Fruit fly (Drosophila melanogaster) whole organism, embryonic: ENCODE results near the gene Mdh2.

Experiments
- Bdp1 ChIP-seq: fragments of 200-800 bp; sonication (Bioruptor generic); optimal IDR thresholded peaks from 3 replicates; lab custom pipeline; 2016; ENCODE audit warnings: missing biosample characterization, missing genetic modification characterization
- CG10366 ChIP-seq: fragments of 200-800 bp; sonication (Bioruptor generic); IDR thresholded peaks from 2 replicates; pipeline ENCODE4 v1.3.6; 2022; ENCODE audit warnings: missing biosample characterization, missing genetic modification characterization
- CG10979 ChIP-seq: fragments of 200-800 bp; sonication (Bioruptor generic); optimal IDR thresholded peaks from 2 replicates; lab custom pipeline; 2018; ENCODE audit warnings: missing biosample characterization, mild to moderate bottlenecking, missing genetic modification characterization, moderate library complexity
- CG11695 ChIP-seq: fragments of 200-800 bp; sonication (Bioruptor generic); IDR thresholded peaks from 3 replicates; pipeline ENCODE4 v1.3.6; 2022; ENCODE audit warnings: missing biosample characterization, missing genetic modification characterization
- CG12299 ChIP-seq: fragments of 200-800 bp; sonication (Bioruptor generic); optimal IDR thresholded peaks from 2 replicates; lab custom pipeline; 2018; ENCODE audit warnings: missing biosample characterization, mild to moderate bottlenecking, missing genetic modification characterization
- CG12769 ChIP-seq: fragments of 200-800 bp; sonication (Bioruptor generic); optimal IDR thresholded peaks from 2 replicates; lab custom pipeline; 2019; ENCODE audit warnings: missing biosample characterization, mild to moderate bottlenecking, missing genetic modification characterization, moderate library complexity
- CG13287 ChIP-seq: fragments of 200-800 bp; sonication (Bioruptor generic); IDR thresholded peaks from 2 replicates; pipeline ENCODE4 v1.3.6; 2022; ENCODE audit warnings: missing biosample characterization, missing genetic modification characterization; ENCODE audit not compliant: partially characterized antibody
- CG14014 ChIP-seq: fragments of 200-800 bp; sonication (Bioruptor generic); IDR thresholded peaks from 2 replicates; pipeline ENCODE4 v1.3.6; 2022; ENCODE audit warnings: missing biosample characterization, missing genetic modification characterization
- CG14441 ChIP-seq: fragments of 200-800 bp; sonication (Bioruptor generic); IDR thresholded peaks from 2 replicates; pipeline ENCODE4 v1.3.6; 2022; ENCODE audit warnings: missing biosample characterization, missing genetic modification characterization
- CG1602 ChIP-seq: fragments of 200-800 bp; sonication (Bioruptor generic); optimal IDR thresholded peaks from 3 replicates; lab custom pipeline; 2016; ENCODE audit warnings: missing biosample characterization, missing genetic modification characterization
- CG17328 ChIP-seq: fragments of 200-800 bp; sonication (Bioruptor generic); IDR thresholded peaks from 2 replicates; pipeline ENCODE4 v1.3.6; 2022; ENCODE audit warnings: missing biosample characterization, missing genetic modification characterization
- CG2712 ChIP-seq: fragments of 200-800 bp; optimal IDR thresholded peaks from 3 replicates; lab custom pipeline; 2019; ENCODE audit warnings: missing biosample characterization, mild to moderate bottlenecking, missing genetic modification characterization, moderate library complexity
- CG7271 ChIP-seq: fragments of 200-800 bp; sonication (Bioruptor generic); optimal IDR thresholded peaks from 2 replicates; lab custom pipeline; 2018; ENCODE audit warnings: missing biosample characterization, mild to moderate bottlenecking, missing genetic modification characterization, moderate library complexity
- CG8924 ChIP-seq: fragments of 200-800 bp; optimal IDR thresholded peaks from 3 replicates; lab custom pipeline; 2019; ENCODE audit warnings: missing biosample characterization, mild to moderate bottlenecking, missing genetic modification characterization, moderate library complexity
- CTCF ChIP-seq: fragments of 200-800 bp; sonication (Bioruptor generic); optimal IDR thresholded peaks from 2 replicates; lab custom pipeline; 2017; ENCODE audit warnings: missing biosample characterization, mild to moderate bottlenecking, missing genetic modification characterization, moderate library complexity
- CrebB ChIP-seq: fragments of 200-800 bp; sonication (Bioruptor generic); optimal IDR thresholded peaks from 3 replicates; lab custom pipeline; 2018; ENCODE audit warnings: missing biosample characterization, mild to moderate bottlenecking, missing genetic modification characterization
- Dek ChIP-seq: fragments of 200-800 bp; sonication (Bioruptor generic); optimal IDR thresholded peaks from 3 replicates; lab custom pipeline; 2019; ENCODE audit warnings: missing biosample characterization, mild to moderate bottlenecking, missing genetic modification characterization, moderate library complexity
- Doc2 ChIP-seq: fragments of 200-800 bp; sonication (Bioruptor generic); IDR thresholded peaks from 2 replicates; pipeline ENCODE4 v1.3.6; 2022; ENCODE audit warnings: missing biosample characterization, missing genetic modification characterization
- Dref ChIP-seq: fragments of 200-800 bp; sonication (Bioruptor generic); IDR thresholded peaks from 2 replicates; pipeline ENCODE4 v1.3.6; 2022; ENCODE audit warnings: missing biosample characterization, missing genetic modification characterization
- ERR ChIP-seq: fragments of 200-800 bp; sonication (Bioruptor generic); optimal IDR thresholded peaks from 2 replicates; lab custom pipeline; 2016; ENCODE audit warnings: missing biosample characterization, missing genetic modification characterization
- Gsc ChIP-seq: fragments of 200-800 bp; sonication (Bioruptor generic); IDR thresholded peaks from 2 replicates; pipeline ENCODE4 v1.3.6; 2022; ENCODE audit warnings: missing biosample characterization, missing genetic modification characterization
- HmgZ ChIP-seq: fragments of 200-800 bp; sonication (Bioruptor generic); optimal IDR thresholded peaks from 2 replicates; lab custom pipeline; 2018; ENCODE audit warnings: missing biosample characterization, mild to moderate bottlenecking, missing genetic modification characterization
- Hmr ChIP-seq: fragments of 200-800 bp; sonication (Bioruptor generic); optimal IDR thresholded peaks from 3 replicates; lab custom pipeline; 2017; ENCODE audit warnings: mild to moderate bottlenecking, missing biosample characterization, missing genetic modification reagents, missing genetic modification characterization
- Hr78 ChIP-seq, 2 experiments: fragments of 200-800 bp in 1 of 2; fragments of >200 bp in 1 of 2; sonication (Bioruptor generic) in 1 of 2; optimal IDR thresholded peaks; 2 replicates each; lab custom pipeline; 2017 to 2019; ENCODE audit warnings: missing biosample characterization in 2 of 2, missing genetic modification characterization in 2 of 2, mild to moderate bottlenecking in 1 of 2, moderate library complexity in 1 of 2
- NFAT ChIP-seq: fragments of 200-800 bp; sonication (Bioruptor generic); IDR thresholded peaks from 2 replicates; pipeline ENCODE4 v1.3.6; 2022; ENCODE audit warnings: missing biosample characterization, missing genetic modification characterization
- Nf-YA ChIP-seq: fragments of 200-800 bp; sonication (Bioruptor generic); IDR thresholded peaks from 2 replicates; pipeline ENCODE4 v1.3.6; 2022; ENCODE audit warnings: missing biosample characterization, missing genetic modification characterization
- NfI ChIP-seq: fragments of 200-800 bp; sonication (Bioruptor generic); optimal IDR thresholded peaks from 3 replicates; lab custom pipeline; 2018; ENCODE audit warnings: missing biosample characterization, mild to moderate bottlenecking, missing genetic modification characterization, moderate library complexity
- Pdp1 ChIP-seq, 2 experiments: fragments of 200-800 bp; sonication (Bioruptor generic); optimal IDR thresholded peaks; 3 replicates each; lab custom pipeline; 2016; ENCODE audit warnings: missing biosample characterization in 2 of 2, missing genetic modification characterization in 2 of 2, mild to moderate bottlenecking in 1 of 2, moderate library complexity in 1 of 2
- Sox100B ChIP-seq: fragments of 200-800 bp; sonication (Bioruptor generic); optimal IDR thresholded peaks from 3 replicates; lab custom pipeline; 2018; ENCODE audit warnings: missing biosample characterization, mild to moderate bottlenecking, missing genetic modification characterization
- amos ChIP-seq: fragments of 200-800 bp; sonication (Bioruptor generic); IDR thresholded peaks from 2 replicates; pipeline ENCODE4 v1.3.6; 2022; ENCODE audit warnings: missing biosample characterization, missing genetic modification characterization; ENCODE audit not compliant: partially characterized antibody
- ap ChIP-seq: fragments of 200-800 bp; sonication (Bioruptor generic); IDR thresholded peaks from 2 replicates; pipeline ENCODE4 v1.3.6; 2022; ENCODE audit warnings: missing biosample characterization, missing genetic modification characterization
- ara ChIP-seq: fragments of 200-800 bp; sonication (Bioruptor generic); IDR thresholded peaks from 2 replicates; pipeline ENCODE4 v1.3.6; 2022; ENCODE audit warnings: missing biosample characterization, missing genetic modification characterization
- ase ChIP-seq: fragments of 200-800 bp; sonication (Bioruptor generic); IDR thresholded peaks from 3 replicates; pipeline ENCODE4 v1.3.6; 2022; ENCODE audit warnings: missing biosample characterization, missing genetic modification characterization
- bigmax ChIP-seq: fragments of 200-800 bp; sonication (Bioruptor generic); optimal IDR thresholded peaks from 2 replicates; lab custom pipeline; 2018; ENCODE audit warnings: missing biosample characterization, mild to moderate bottlenecking, missing genetic modification characterization
- btn ChIP-seq: fragments of 200-800 bp; sonication (Bioruptor generic); optimal IDR thresholded peaks from 2 replicates; lab custom pipeline; 2016; ENCODE audit warnings: missing biosample characterization, missing genetic modification characterization
- ci ChIP-seq: fragments of 200-800 bp; sonication (Bioruptor generic); IDR thresholded peaks from 3 replicates; pipeline ENCODE4 v1.3.6; 2022; ENCODE audit warnings: missing biosample characterization, missing genetic modification characterization
- crc ChIP-seq: fragments of 200-800 bp; sonication (Bioruptor generic); optimal IDR thresholded peaks from 2 replicates; lab custom pipeline; 2016; ENCODE audit warnings: missing biosample characterization, missing genetic modification characterization
- crol ChIP-seq: fragments of 200-800 bp; sonication (Bioruptor generic); IDR thresholded peaks from 2 replicates; pipeline ENCODE4 v1.3.6; 2022; ENCODE audit warnings: missing biosample characterization, missing genetic modification characterization
- eyg ChIP-seq: fragments of 200-800 bp; sonication (Bioruptor generic); optimal IDR thresholded peaks from 3 replicates; lab custom pipeline; 2016; ENCODE audit warnings: missing biosample characterization, missing genetic modification characterization
- fu2 ChIP-seq: fragments of 200-800 bp; sonication (Bioruptor generic); optimal IDR thresholded peaks from 2 replicates; lab custom pipeline; 2016; ENCODE audit warnings: missing biosample characterization, missing genetic modification characterization
- gcm ChIP-seq: fragments of 200-800 bp; sonication (Bioruptor generic); optimal IDR thresholded peaks from 2 replicates; lab custom pipeline; 2019; ENCODE audit warnings: missing biosample characterization, mild to moderate bottlenecking, missing genetic modification characterization, moderate library complexity
- gcm2 ChIP-seq: fragments of 200-800 bp; sonication (Bioruptor generic); optimal IDR thresholded peaks from 2 replicates; lab custom pipeline; 2016; ENCODE audit warnings: missing biosample characterization, missing genetic modification characterization
- nmo ChIP-seq: fragments of 200-800 bp; sonication (Bioruptor generic); optimal IDR thresholded peaks from 2 replicates; lab custom pipeline; 2018; ENCODE audit warnings: missing biosample characterization, mild to moderate bottlenecking, missing genetic modification characterization, moderate library complexity
- otp ChIP-seq: fragments of 200-800 bp; sonication (Bioruptor generic); IDR thresholded peaks from 3 replicates; pipeline ENCODE4, ENCODE4 v1.3.6; 2022; ENCODE audit warnings: missing biosample characterization, missing genetic modification characterization
- p53 ChIP-seq: fragments of 200-800 bp; sonication (Bioruptor generic); optimal IDR thresholded peaks from 2 replicates; lab custom pipeline; 2016; ENCODE audit warnings: missing biosample characterization, missing genetic modification characterization
- phol ChIP-seq: fragments of 200-800 bp; sonication (Bioruptor generic); optimal IDR thresholded peaks from 3 replicates; lab custom pipeline; 2018; ENCODE audit warnings: missing biosample characterization, mild to moderate bottlenecking, missing genetic modification characterization, moderate library complexity
- sim ChIP-seq: fragments of 200-800 bp; sonication (Bioruptor generic); IDR thresholded peaks from 2 replicates; pipeline ENCODE4 v1.3.6; 2022; ENCODE audit warnings: missing biosample characterization, missing genetic modification characterization
- sima ChIP-seq: fragments of 200-800 bp; sonication (Bioruptor generic); optimal IDR thresholded peaks from 2 replicates; lab custom pipeline; 2016; ENCODE audit warnings: missing biosample characterization, missing genetic modification characterization
- unc-4 ChIP-seq: fragments of 200-800 bp; sonication (Bioruptor generic); IDR thresholded peaks from 2 replicates; pipeline ENCODE4 v1.3.6; 2022; ENCODE audit warnings: missing biosample characterization, missing genetic modification characterization; ENCODE audit not compliant: partially characterized antibody
- wdn ChIP-seq: fragments of 200-800 bp; sonication (Bioruptor generic); IDR thresholded peaks from 2 replicates; pipeline ENCODE4 v1.3.6; 2022; ENCODE audit warnings: missing biosample characterization, missing genetic modification characterization
- wor ChIP-seq: fragments of 200-800 bp; sonication (Bioruptor generic); IDR thresholded peaks from 2 replicates; pipeline ENCODE4 v1.3.6; 2022; ENCODE audit warnings: missing biosample characterization, missing genetic modification characterization
- zen ChIP-seq: fragments of 200-800 bp; sonication (Bioruptor generic); optimal IDR thresholded peaks from 3 replicates; lab custom pipeline; 2018; ENCODE audit warnings: missing biosample characterization, mild to moderate bottlenecking, missing genetic modification characterization, moderate library complexity

Gene Mdh2

DNA sequence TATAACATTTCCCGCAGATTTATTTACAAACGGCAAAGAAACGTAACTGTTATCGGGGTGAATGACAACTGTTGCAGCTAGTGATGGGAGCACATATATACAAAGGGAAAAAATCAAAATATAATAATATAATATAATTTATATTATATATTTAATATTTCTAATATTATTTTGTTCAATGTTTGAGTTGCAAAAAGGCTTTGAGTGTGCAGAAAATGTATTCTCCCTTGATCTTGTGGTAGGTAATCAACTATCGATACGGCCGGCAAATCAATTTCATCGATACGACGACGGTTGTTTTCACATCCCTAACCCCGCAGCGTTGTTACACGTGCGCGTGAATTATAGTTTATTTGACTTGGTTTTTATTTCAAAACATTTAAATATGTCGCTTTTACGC, 2.8 kb upstream of the Mdh2 start, which contains the start of the genes mTerf5 and Non3 (continued):
- TF ChIP-seq Sox100B (GFP tag; lab: Kevin White, UChicago) (peak; percentile 5), Hr78 (GFP tag; optimal IDR thresholded peaks at IDR 0.05; lab: Kevin White, UChicago) (no peak), sima (no peak), CG8924 (peak; percentile 75), Dek (tag; lab: Kevin White, UChicago) (peak; percentile 36), Gsc (GFP tag; lab: Robert Waterston, UW) (no peak), Nf-YA (no peak), btn (GFP tag; lab: Kevin White, UChicago) (no peak), CG10366 (GFP tag; lab: Robert Waterston, UW) (peak; percentile 27; the same call in 1 of the 2 replicates), gcm2 (no peak), CG13287 (GFP tag; lab: Robert Waterston, UW) (peak; percentile 95), CG7271 (tag; lab: Kevin White, UChicago) (peak; percentile 44), CrebB (no peak), Hmr (GFP tag; lab: Kevin White, UChicago) (peak; percentile 60)

DNA sequence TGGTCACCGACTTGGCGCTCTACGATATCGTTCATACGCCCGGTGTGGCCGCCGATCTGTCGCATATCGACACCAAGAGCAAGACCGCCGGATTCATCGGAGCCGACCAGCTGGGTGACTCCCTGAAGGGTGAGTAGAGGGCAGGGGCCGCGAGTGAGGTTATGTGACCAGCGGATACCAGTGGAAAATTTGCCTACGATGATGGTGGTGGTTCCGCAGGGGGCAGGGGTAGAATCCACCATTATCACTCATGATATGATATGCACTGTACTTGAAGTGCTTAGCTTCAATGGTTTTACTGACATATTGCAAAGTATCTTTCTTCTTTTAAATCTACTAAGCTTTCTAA, 587 bp downstream of the Mdh2 start:
- TF ChIP-seq NfI (GFP tag; lab: Kevin White, UChicago) (no peak), zen (tag; lab: Kevin White, UChicago) (no peak), phol (no peak), CTCF (no peak), NFAT (peak; percentile 75), crc (GFP tag; lab: Kevin White, UChicago) (no peak), CG14441 (GFP tag; lab: Robert Waterston, UW) (0 out of 2 replicates have a peak, but pooled peaks have one; percentile 13), CG2712 (no peak), CG11695 (GFP tag; lab: Robert Waterston, UW) (0 out of 3 replicates have a peak, but pooled peaks have one; percentile 39), wdn (no peak), fu2 (GFP tag; lab: Kevin White, UChicago) (peak; percentile 20), otp (GFP tag; lab: Robert Waterston, UW) (no peak), ap (GFP tag; lab: Robert Waterston, UW) (no peak), p53 (GFP tag; lab: Kevin White, UChicago) (no peak), ci (0 out of 3 replicates have a peak, but pooled peaks have one; percentile 44), CG12299 (tag; lab: Kevin White, UChicago) (no peak), CG1602 (GFP tag; lab: Kevin White, UChicago) (no peak), Bdp1 (GFP tag; lab: Kevin White, UChicago) (no peak), Doc2 (GFP tag; lab: Robert Waterston, UW) (no peak), CG10979 (tag; lab: Kevin White, UChicago) (no peak), amos (GFP tag; lab: Robert Waterston, UW) (no peak), ase (GFP tag; lab: Robert Waterston, UW) (no peak), crol (GFP tag; lab: Robert Waterston, UW) (peak; percentile 86), CG14014 (GFP tag; lab: Robert Waterston, UW) (no peak), eyg (GFP tag; lab: Kevin White, UChicago) (no peak), CG17328 (GFP tag; lab: Robert Waterston, UW) (no peak), CG12769 (tag; lab: Kevin White, UChicago) (no peak), HmgZ (tag; lab: Kevin White, UChicago) (no peak), ara (GFP tag; lab: Robert Waterston, UW) (0 out of 2 replicates have a peak, but pooled peaks have one; percentile 25), Pdp1 (GFP tag; optimal IDR thresholded peaks at IDR 0.05; lab: Kevin White, UChicago) (peak in 1 of 2 experiments; percentile 24), ERR (peak; percentile 92), Dref (peak; percentile 18; the same call in 1 of the 2 replicates), sim (GFP tag; lab: Robert Waterston, UW) (no peak), wor (GFP tag; lab: Robert Waterston, UW) (no peak), gcm (peak; percentile 44), unc-4 (no peak), nmo (GFP tag; lab: Kevin White, UChicago) (no peak), bigmax (peak; percentile 94)
